Worm (Caenorhabditis elegans): ENCODE measurements around the gene ugt-54.

DNA sequence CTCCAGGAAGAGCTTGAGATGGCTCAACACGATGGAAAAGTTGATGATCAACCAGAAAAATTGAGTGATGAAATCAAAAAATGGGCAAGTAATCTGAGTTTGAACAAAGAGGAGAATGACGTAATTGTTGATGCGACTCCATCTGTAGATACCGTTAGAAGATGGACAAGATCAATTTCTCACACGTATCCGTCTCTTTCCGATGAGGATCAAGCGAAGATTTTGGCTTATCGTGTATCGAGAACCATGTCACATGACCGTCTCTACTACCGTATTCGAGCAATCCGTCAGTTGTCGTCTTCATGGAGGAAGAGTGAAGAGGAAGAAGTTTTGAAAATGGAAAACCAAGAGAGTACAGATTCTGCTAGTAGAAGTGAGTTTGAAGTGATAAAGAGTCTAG lies 43.4 kb upstream of the ugt-54 start:
- TF ChIP-seq R02D3.7 (tag; optimal IDR thresholded peaks at IDR 0.05) = no peak
- no peak for TF ChIP-seq zag-1 (tag; optimal IDR thresholded peaks at IDR 0.05)
- TF ChIP-seq ama-1 (optimal IDR thresholded peaks at IDR 0.05) = no peak
- no peak for TF ChIP-seq mbf-1 (tag; optimal IDR thresholded peaks at IDR 0.05)
- no peak for TF ChIP-seq fos-1 (tag; optimal IDR thresholded peaks at IDR 0.05)
- TF ChIP-seq snpc-4 (tag; optimal IDR thresholded peaks at IDR 0.05) = no peak
- TF ChIP-seq nhr-77 (tag; optimal IDR thresholded peaks at IDR 0.05) = no peak
- TF ChIP-seq lin-13 (GFP tag; optimal IDR thresholded peaks at IDR 0.05) = no peak
